Fruit fly (Drosophila melanogaster): Measurements from ENCODE around the gene CG6296.

DNA sequence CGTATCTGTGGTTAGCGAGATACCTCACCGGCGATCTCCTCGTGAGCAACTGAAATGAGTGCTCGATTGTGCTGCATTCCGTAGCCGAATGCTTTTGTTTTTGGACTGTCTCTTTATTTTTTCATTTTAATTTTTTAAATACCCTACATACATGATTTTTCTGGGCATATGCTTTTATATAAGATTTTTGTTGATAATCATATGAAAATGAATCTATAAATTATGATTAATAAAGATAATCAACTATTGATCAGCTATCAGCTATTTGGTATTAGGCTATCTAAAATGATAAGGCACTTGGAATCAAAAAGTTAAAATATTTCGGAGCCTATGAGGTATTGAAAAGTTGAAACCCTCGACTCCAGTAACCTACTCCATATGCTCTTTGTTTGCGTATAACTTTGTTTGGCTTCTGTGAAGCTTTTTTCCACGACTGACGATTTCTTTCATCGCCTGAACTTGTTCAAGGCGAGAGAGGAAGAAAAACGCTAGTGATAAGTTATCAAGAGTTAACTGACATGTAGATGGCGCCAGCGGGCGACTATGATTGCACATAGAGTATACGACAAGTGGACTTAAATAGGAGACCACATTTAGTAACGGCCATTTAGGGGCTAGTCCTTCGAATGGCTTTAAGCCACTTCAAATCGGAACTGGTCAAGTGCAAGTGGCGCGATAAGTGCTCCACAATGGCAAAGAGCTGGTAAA lies 15.3 kb downstream of the CG6296 start, which contains the start of gene CG31076:
- peak; percentile 5 for TF ChIP-seq Sox15 (GFP tag; optimal IDR thresholded peaks at IDR 0.05)
- TF ChIP-seq topi (GFP tag; optimal IDR thresholded peaks at IDR 0.05) = peak; percentile 85
- TF ChIP-seq Met (GFP tag; optimal IDR thresholded peaks at IDR 0.05) = peak; percentile 81

Measured in whole organism, prepupa.